Worm (Caenorhabditis elegans) whole organism, L2 larva: Measurements from ENCODE around the gene H03G16.7.

ENCODE experiments used
- R02D3.7 ChIP-seq: fragments of 150-350 bp; optimal IDR thresholded peaks from 2 replicates; lab custom pipeline; 2014; ENCODE audit warnings: missing biosample characterization, missing genetic modification characterization
- aly-2 ChIP-seq: fragments of 150-350 bp; optimal IDR thresholded peaks from 2 replicates; lab custom pipeline; 2014; ENCODE audit warnings: missing biosample characterization, missing genetic modification characterization
- ceh-82 ChIP-seq: fragments of 150-350 bp; optimal IDR thresholded peaks from 2 replicates; lab custom pipeline; 2014; ENCODE audit warnings: missing biosample characterization, missing genetic modification characterization
- lsy-2 ChIP-seq, 2 experiments: fragments of 150-350 bp in 1 of 2; sonication (generic microtip) in 1 of 2; optimal IDR thresholded peaks; 2 replicates each; lab custom pipeline; 2014 to 2017; ENCODE audit warnings: missing biosample characterization in 2 of 2, missing genetic modification characterization in 2 of 2
- snpc-4 ChIP-seq: fragments of 150-350 bp; optimal IDR thresholded peaks from 2 replicates; lab custom pipeline; 2014; ENCODE audit warnings: missing biosample characterization, missing genetic modification characterization
- ztf-4 ChIP-seq: fragments of 150-350 bp; optimal IDR thresholded peaks from 2 replicates; lab custom pipeline; 2014; ENCODE audit warnings: missing biosample characterization, missing genetic modification characterization

DNA sequence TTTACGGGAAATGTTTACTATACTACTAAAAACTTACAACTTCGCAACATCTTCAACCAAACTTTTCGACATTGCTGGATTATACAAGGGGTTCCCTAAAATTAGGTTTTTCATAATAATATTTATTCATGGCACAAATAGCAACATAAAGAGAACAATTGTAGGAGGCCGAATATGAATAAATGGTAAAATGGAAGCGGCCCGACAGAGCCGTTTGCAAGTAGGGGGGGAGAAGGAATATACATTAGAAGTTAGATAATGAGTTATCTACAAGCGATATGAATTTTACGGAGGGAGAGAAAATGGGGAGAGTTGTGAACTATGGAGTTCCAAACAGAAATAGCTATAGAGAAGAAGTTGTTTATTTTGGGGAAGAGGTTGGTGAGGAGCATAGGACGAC, 4.5 kb upstream of the H03G16.7 start, which contains the start of gene fbxa-96:
- TF ChIP-seq R02D3.7 (tag; lab: Kevin White, UChicago) (no peak), ztf-4 (tag; lab: Kevin White, UChicago) (no peak), snpc-4 (no peak), lsy-2 (tag; optimal IDR thresholded peaks at IDR 0.05; lab: Kevin White, UChicago) (no peak), aly-2 (tag; lab: Kevin White, UChicago) (no peak), ceh-82 (no peak)
